Fruit fly (Drosophila melanogaster): ENCODE results near the gene nom.

dm6 chr3R:8704669-8705068, 18.3 kb upstream of the nom start:
- TF ChIP-seq Tbp (GFP tag; optimal IDR thresholded peaks at IDR 0.05) (no peak), CG18262 (tag; optimal IDR thresholded peaks at IDR 0.05) (no peak)

Data from whole organism, embryonic.